Worm (Caenorhabditis elegans): ENCODE data around the gene cept-2.

ce11 chrV:14316525-14316924, 31.0 kb upstream of the cept-2 start, which contains the start of gene F47B8.2:
- TF ChIP-seq dmd-4 (tag; optimal IDR thresholded peaks at IDR 0.05; ENCODE audit: borderline replicate concordance) = no peak
- TF ChIP-seq pros-1 (tag; optimal IDR thresholded peaks at IDR 0.05) = no peak
- TF ChIP-seq ceh-31 (tag; optimal IDR thresholded peaks at IDR 0.05) = no peak
- TF ChIP-seq fkh-6 (tag; optimal IDR thresholded peaks at IDR 0.05) = no peak
- TF ChIP-seq unc-42 (tag; optimal IDR thresholded peaks at IDR 0.05) = no peak
- TF ChIP-seq rnt-1 (tag; optimal IDR thresholded peaks at IDR 0.05) = no peak
- no peak for TF ChIP-seq pat-9 (tag; optimal IDR thresholded peaks at IDR 0.05)
- TF ChIP-seq nfya-1 (tag; optimal IDR thresholded peaks at IDR 0.05) = no peak
- no peak for TF ChIP-seq unc-86 (tag; optimal IDR thresholded peaks at IDR 0.05)
- no peak for TF ChIP-seq pha-4 (tag; optimal IDR thresholded peaks at IDR 0.05)
- TF ChIP-seq lin-11 (tag; optimal IDR thresholded peaks at IDR 0.05) = no peak
- TF ChIP-seq sdc-2 (tag; optimal IDR thresholded peaks at IDR 0.05) = no peak

Data from whole organism, late embryonic.